Worm (Caenorhabditis elegans): ENCODE results near the gene twk-21.

twk-21 gene

ce11 chrX:16335396-16335795, 35.7 kb downstream of the twk-21 start:
- TF ChIP-seq ztf-23 (GFP tag; IDR thresholded peaks at IDR 0.05) (no peak), klf-2 (GFP tag; conservative IDR thresholded peaks at IDR 0.05) (no peak), cog-1 (tag; optimal IDR thresholded peaks at IDR 0.05) (no peak), flt-1 (GFP tag; IDR thresholded peaks at IDR 0.05) (no peak), tab-1 (GFP tag; IDR thresholded peaks at IDR 0.05) (no peak), med-1 (GFP tag; optimal IDR thresholded peaks at IDR 0.05; ENCODE audit: insufficient read depth) (no peak), ref-1 (GFP tag; conservative IDR thresholded peaks at IDR 0.05) (no peak), T22C8.4 (GFP tag; IDR thresholded peaks at IDR 0.05) (no peak), ztf-29 (GFP tag; IDR thresholded peaks at IDR 0.05) (no peak)

DNA sequence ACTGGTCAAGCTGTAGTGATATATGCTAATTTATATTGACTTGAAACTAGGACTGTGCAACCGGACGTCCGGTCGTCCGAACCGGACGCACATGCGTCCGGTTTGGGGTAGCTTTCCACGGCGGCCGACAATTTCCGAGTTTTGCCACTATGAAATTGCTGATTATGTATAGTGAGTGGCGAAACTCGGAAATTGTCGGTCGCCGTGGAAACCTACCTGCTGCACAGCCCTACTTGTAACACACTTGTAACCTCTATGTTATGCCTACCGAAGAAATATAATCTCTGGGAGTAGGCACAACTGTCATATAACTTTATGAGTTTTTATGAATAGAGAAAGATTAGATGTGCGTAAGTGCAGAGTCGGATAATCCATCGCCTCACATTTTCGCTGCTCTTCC, 37.2 kb downstream of the twk-21 start:
- TF ChIP-seq tab-1 (GFP tag; IDR thresholded peaks at IDR 0.05) (no peak), cog-1 (tag; optimal IDR thresholded peaks at IDR 0.05) (no peak), ztf-23 (GFP tag; IDR thresholded peaks at IDR 0.05) (no peak), ztf-29 (GFP tag; IDR thresholded peaks at IDR 0.05) (no peak), med-1 (GFP tag; optimal IDR thresholded peaks at IDR 0.05; ENCODE audit: insufficient read depth) (no peak), T22C8.4 (GFP tag; IDR thresholded peaks at IDR 0.05) (no peak), ref-1 (GFP tag; conservative IDR thresholded peaks at IDR 0.05) (no peak), flt-1 (GFP tag; IDR thresholded peaks at IDR 0.05) (0 out of 2 replicates have a peak, but pooled peaks have one; percentile 20)

DNA sequence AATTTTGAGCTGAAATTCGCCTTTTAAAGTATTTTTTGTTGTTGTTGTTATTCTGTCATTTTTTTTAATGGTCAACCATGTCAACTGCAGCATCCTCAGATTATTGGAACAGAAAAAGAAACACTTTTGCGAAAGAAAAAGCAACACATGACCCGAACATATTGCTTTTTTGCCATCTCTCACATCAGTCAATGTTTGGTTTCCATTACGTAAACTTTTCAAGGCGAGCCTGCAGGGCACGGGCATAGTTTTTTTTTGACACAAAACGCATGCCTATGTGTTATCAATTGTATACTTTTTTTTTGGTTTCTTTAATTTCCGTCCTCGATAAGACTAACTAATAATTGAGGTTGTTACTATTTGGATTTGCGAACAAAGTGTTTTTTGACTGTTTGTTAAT, 37.7 kb downstream of the twk-21 start:
- no peak for TF ChIP-seq klf-2 (GFP tag; conservative IDR thresholded peaks at IDR 0.05)
- no peak for TF ChIP-seq tab-1 (GFP tag; IDR thresholded peaks at IDR 0.05)
- TF ChIP-seq ztf-29 (GFP tag; IDR thresholded peaks at IDR 0.05), result no peak
- no peak for TF ChIP-seq T22C8.4 (GFP tag; IDR thresholded peaks at IDR 0.05)
- no peak for TF ChIP-seq ztf-23 (GFP tag; IDR thresholded peaks at IDR 0.05)
- TF ChIP-seq flt-1 (GFP tag; IDR thresholded peaks at IDR 0.05), result no peak
- TF ChIP-seq ref-1 (GFP tag; conservative IDR thresholded peaks at IDR 0.05), result no peak
- no peak for TF ChIP-seq med-1 (GFP tag; optimal IDR thresholded peaks at IDR 0.05; ENCODE audit: insufficient read depth)
- TF ChIP-seq cog-1 (tag; optimal IDR thresholded peaks at IDR 0.05), result no peak

- TF ChIP-seq tab-1 (GFP tag; IDR thresholded peaks at IDR 0.05) (no peak), ztf-29 (GFP tag; IDR thresholded peaks at IDR 0.05) (no peak), cog-1 (tag; optimal IDR thresholded peaks at IDR 0.05) (no peak), ref-1 (GFP tag; conservative IDR thresholded peaks at IDR 0.05) (no peak), med-1 (GFP tag; optimal IDR thresholded peaks at IDR 0.05; ENCODE audit: insufficient read depth) (no peak), ztf-23 (GFP tag; IDR thresholded peaks at IDR 0.05) (no peak), flt-1 (GFP tag; IDR thresholded peaks at IDR 0.05) (no peak), T22C8.4 (GFP tag; IDR thresholded peaks at IDR 0.05) (no peak), klf-2 (GFP tag; conservative IDR thresholded peaks at IDR 0.05) (no peak)
These were observed 39.5 kb downstream of the twk-21 start for ce11 chrX:16339207-16339606.

DNA sequence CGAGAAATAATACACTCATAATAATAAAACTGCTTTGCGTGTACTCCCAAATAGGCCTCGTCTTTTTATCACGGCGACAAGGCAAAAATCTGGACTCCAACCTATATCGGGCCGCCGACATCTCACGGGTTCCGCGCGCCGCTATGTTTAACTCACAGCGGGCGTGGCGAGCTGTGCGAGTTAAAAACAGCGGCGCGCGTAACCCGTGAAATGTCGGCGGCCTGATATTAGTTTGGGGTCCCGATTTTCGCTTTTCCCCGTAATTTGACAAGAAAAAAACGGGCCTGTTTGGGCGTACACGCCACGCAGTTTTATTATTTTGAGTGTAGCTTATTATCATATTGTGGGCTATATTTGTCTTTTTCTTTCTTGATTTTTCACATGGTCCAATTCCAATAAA, 42.1 kb downstream of the twk-21 start:
- TF ChIP-seq cog-1 (tag; optimal IDR thresholded peaks at IDR 0.05) (no peak), flt-1 (GFP tag; IDR thresholded peaks at IDR 0.05) (no peak), ztf-29 (GFP tag; IDR thresholded peaks at IDR 0.05) (no peak), ref-1 (GFP tag; conservative IDR thresholded peaks at IDR 0.05) (no peak), T22C8.4 (GFP tag; IDR thresholded peaks at IDR 0.05) (no peak), tab-1 (GFP tag; IDR thresholded peaks at IDR 0.05) (no peak), klf-2 (GFP tag; conservative IDR thresholded peaks at IDR 0.05) (no peak), ztf-23 (GFP tag; IDR thresholded peaks at IDR 0.05) (no peak), med-1 (GFP tag; optimal IDR thresholded peaks at IDR 0.05; ENCODE audit: insufficient read depth) (no peak)

DNA sequence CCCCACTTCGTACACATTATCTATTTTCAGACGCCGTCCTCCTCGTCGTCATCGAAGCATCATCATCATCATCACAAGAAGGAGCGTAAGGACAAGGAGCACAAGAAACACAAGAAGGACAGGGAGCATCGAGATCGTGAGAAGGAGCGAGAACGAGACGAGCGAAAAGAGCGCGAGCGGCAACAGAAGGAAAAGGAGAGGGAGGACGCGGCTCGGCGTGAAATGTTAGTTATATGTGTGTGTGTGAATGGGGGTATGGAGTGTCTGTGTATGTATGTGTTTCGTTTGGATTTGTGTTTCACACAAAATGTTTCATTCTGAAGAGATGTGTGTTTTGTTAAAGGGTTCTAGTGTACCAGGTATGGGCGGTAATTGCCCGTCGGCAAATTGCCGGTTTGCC, 42.6 kb downstream of the twk-21 start:
- TF ChIP-seq ztf-23 (GFP tag; IDR thresholded peaks at IDR 0.05), result no peak
- TF ChIP-seq cog-1 (tag; optimal IDR thresholded peaks at IDR 0.05), result no peak
- no peak for TF ChIP-seq med-1 (GFP tag; optimal IDR thresholded peaks at IDR 0.05; ENCODE audit: insufficient read depth)
- no peak for TF ChIP-seq klf-2 (GFP tag; conservative IDR thresholded peaks at IDR 0.05)
- no peak for TF ChIP-seq ztf-29 (GFP tag; IDR thresholded peaks at IDR 0.05)
- no peak for TF ChIP-seq flt-1 (GFP tag; IDR thresholded peaks at IDR 0.05)
- no peak for TF ChIP-seq ref-1 (GFP tag; conservative IDR thresholded peaks at IDR 0.05)
- TF ChIP-seq tab-1 (GFP tag; IDR thresholded peaks at IDR 0.05), result no peak
- no peak for TF ChIP-seq T22C8.4 (GFP tag; IDR thresholded peaks at IDR 0.05)

- TF ChIP-seq med-1 (GFP tag; optimal IDR thresholded peaks at IDR 0.05; ENCODE audit: insufficient read depth) (no peak), tab-1 (GFP tag; IDR thresholded peaks at IDR 0.05) (no peak), ref-1 (GFP tag; conservative IDR thresholded peaks at IDR 0.05) (no peak), T22C8.4 (GFP tag; IDR thresholded peaks at IDR 0.05) (no peak), flt-1 (GFP tag; IDR thresholded peaks at IDR 0.05) (no peak), ztf-23 (GFP tag; IDR thresholded peaks at IDR 0.05) (no peak), ztf-29 (GFP tag; IDR thresholded peaks at IDR 0.05) (no peak), cog-1 (tag; optimal IDR thresholded peaks at IDR 0.05) (no peak), klf-2 (GFP tag; conservative IDR thresholded peaks at IDR 0.05) (no peak)
These were observed 44.4 kb downstream of the twk-21 start for ce11 chrX:16343885-16344640.

DNA sequence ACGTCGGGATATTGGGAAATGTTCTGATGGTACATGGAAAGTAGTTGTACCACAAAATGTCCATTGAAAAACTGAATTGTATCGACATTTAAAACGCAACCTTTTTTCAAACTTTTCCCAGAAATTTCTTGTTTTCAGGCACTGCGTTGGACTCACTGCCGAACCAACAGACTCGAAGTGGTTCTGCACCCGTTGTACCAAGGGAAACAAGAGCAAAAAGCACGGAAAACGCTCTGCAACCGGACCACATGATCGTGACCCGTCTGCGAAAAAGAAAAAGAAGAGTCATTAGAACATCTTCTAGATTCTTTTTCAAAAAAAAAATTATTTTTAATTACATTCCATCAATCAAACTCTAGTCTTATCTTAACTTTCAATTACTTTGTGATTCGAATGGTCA, 45.6 kb downstream of the twk-21 start:
- TF ChIP-seq ztf-29 (GFP tag; IDR thresholded peaks at IDR 0.05), result no peak
- no peak for TF ChIP-seq ref-1 (GFP tag; conservative IDR thresholded peaks at IDR 0.05)
- no peak for TF ChIP-seq ztf-23 (GFP tag; IDR thresholded peaks at IDR 0.05)
- TF ChIP-seq flt-1 (GFP tag; IDR thresholded peaks at IDR 0.05), result no peak
- no peak for TF ChIP-seq med-1 (GFP tag; optimal IDR thresholded peaks at IDR 0.05; ENCODE audit: insufficient read depth)
- no peak for TF ChIP-seq tab-1 (GFP tag; IDR thresholded peaks at IDR 0.05)
- no peak for TF ChIP-seq klf-2 (GFP tag; conservative IDR thresholded peaks at IDR 0.05)
- TF ChIP-seq cog-1 (tag; optimal IDR thresholded peaks at IDR 0.05), result no peak
- TF ChIP-seq T22C8.4 (GFP tag; IDR thresholded peaks at IDR 0.05), result no peak

ce11 chrX:16346212-16346883, 46.7 kb downstream of the twk-21 start:
- TF ChIP-seq klf-2 (GFP tag; conservative IDR thresholded peaks at IDR 0.05), result no peak
- TF ChIP-seq med-1 (GFP tag; optimal IDR thresholded peaks at IDR 0.05; ENCODE audit: insufficient read depth), result no peak

All from whole organism, midembryonic.